Worm (Caenorhabditis elegans) whole organism, L1 larva: ENCODE results near the gene nhr-193.

Experiments
- jun-1 ChIP-seq: fragments of 150-350 bp; optimal IDR thresholded peaks from 2 replicates; lab custom pipeline; 2014; ENCODE audit warnings: missing biosample characterization, missing genetic modification reagents, missing genetic modification characterization
- lin-15B ChIP-seq: fragments of 150-350 bp; sonication (generic microtip); optimal IDR thresholded peaks from 3 replicates; lab custom pipeline; 2014; ENCODE audit warnings: missing biosample characterization, missing genetic modification characterization
- mdl-1 ChIP-seq, 2 experiments: fragments of 150-350 bp; optimal IDR thresholded peaks; 2 replicates each; lab custom pipeline; 2014 to 2017; ENCODE audit warnings: missing biosample characterization in 2 of 2, missing genetic modification characterization in 2 of 2, inconsistent platforms in 1 of 2
- nhr-237 ChIP-seq: fragments of 150-350 bp; optimal IDR thresholded peaks from 2 replicates; lab custom pipeline; 2014; ENCODE audit warnings: missing biosample characterization, missing genetic modification characterization
- nhr-77 ChIP-seq: fragments of 150-350 bp; optimal IDR thresholded peaks from 2 replicates; lab custom pipeline; 2014; ENCODE audit warnings: missing biosample characterization, missing genetic modification characterization
- pax-3 ChIP-seq: fragments of 200-800 bp; sonication (Bioruptor generic); optimal IDR thresholded peaks from 2 replicates; lab custom pipeline; 2018; ENCODE audit warnings: mild to moderate bottlenecking, missing genetic modification characterization, moderate library complexity, missing compliant biosample characterization
- skn-1 ChIP-seq: fragments of 150-350 bp; optimal IDR thresholded peaks from 2 replicates; lab custom pipeline; 2014; ENCODE audit warnings: missing biosample characterization, missing genetic modification characterization
- unc-62 ChIP-seq: fragments of 150-350 bp; optimal IDR thresholded peaks from 2 replicates; lab custom pipeline; 2014; ENCODE audit warnings: missing biosample characterization, missing genetic modification reagents, missing genetic modification characterization

DNA sequence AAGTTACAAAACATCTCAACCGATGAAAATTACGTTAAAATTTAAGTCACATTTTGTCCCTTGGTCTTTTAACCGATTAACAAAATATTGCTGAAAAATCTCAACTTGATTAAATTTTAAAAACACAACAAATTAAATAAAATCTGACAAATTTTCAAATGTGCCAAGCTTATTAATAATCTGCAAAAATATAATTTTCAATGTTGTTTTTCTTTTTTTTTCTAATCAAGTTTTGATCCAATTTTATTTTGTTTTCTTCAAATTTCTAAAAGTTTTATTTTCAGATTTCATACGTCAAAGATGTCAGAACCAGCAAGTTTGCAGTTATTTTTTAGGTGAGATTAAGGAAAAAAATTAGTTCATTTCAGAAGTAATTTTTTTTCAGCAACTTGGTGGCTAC lies 5.8 kb upstream of the nhr-193 start, which contains the start of gene srw-87:
- TF ChIP-seq lin-15B (tag; lab: Kevin White, UChicago) (no peak), mdl-1 (tag; optimal IDR thresholded peaks at IDR 0.05; lab: Kevin White, UChicago) (no peak), nhr-237 (tag; lab: Kevin White, UChicago) (no peak), unc-62 (GFP tag; lab: Kevin White, UChicago) (no peak), skn-1 (tag; lab: Kevin White, UChicago) (no peak), nhr-77 (tag; lab: Kevin White, UChicago) (no peak), pax-3 (no peak), jun-1 (tag; lab: Kevin White, UChicago) (no peak)
